Worm (Caenorhabditis elegans) whole organism, late embryonic: ENCODE results near the gene Y66C5A.2.

Experiments
- C08G9.2 ChIP-seq: sonication (generic microtip); optimal IDR thresholded peaks from 2 replicates; lab custom pipeline; 2016; ENCODE audit warnings: mild to moderate bottlenecking, missing genetic modification characterization, moderate library complexity, missing compliant biosample characterization
- K02D7.2 ChIP-seq: sonication (generic microtip); optimal IDR thresholded peaks from 2 replicates; lab custom pipeline; 2017; ENCODE audit warnings: mild to moderate bottlenecking, missing genetic modification characterization, missing compliant biosample characterization
- K09A11.1 ChIP-seq: sonication (generic microtip); optimal IDR thresholded peaks from 2 replicates; lab custom pipeline; 2017; ENCODE audit warnings: antibody characterized with exemption, mild to moderate bottlenecking, missing genetic modification characterization, missing compliant biosample characterization; ENCODE audit not compliant: insufficient read depth
- T23F11.4 ChIP-seq: fragments of 200-800 bp; sonication (Bioruptor generic); optimal IDR thresholded peaks from 2 replicates; lab custom pipeline; 2018; ENCODE audit warnings: mild to moderate bottlenecking, missing genetic modification characterization, missing compliant biosample characterization
- Y22D7AL.16 ChIP-seq: sonication (generic microtip); optimal IDR thresholded peaks from 2 replicates; lab custom pipeline; 2016; ENCODE audit warnings: missing genetic modification characterization, missing compliant biosample characterization
- ceh-14 ChIP-seq: sonication (generic microtip); optimal IDR thresholded peaks from 2 replicates; lab custom pipeline; 2016; ENCODE audit warnings: missing genotype, missing genetic modification characterization, missing compliant biosample characterization
- ceh-19 ChIP-seq: fragments of 200-800 bp; sonication (Bioruptor generic); optimal IDR thresholded peaks from 2 replicates; lab custom pipeline; 2018; ENCODE audit warnings: mild to moderate bottlenecking, missing genetic modification characterization, missing compliant biosample characterization
- ceh-2 ChIP-seq: sonication (generic microtip); optimal IDR thresholded peaks from 2 replicates; lab custom pipeline; 2016; ENCODE audit warnings: missing genotype, missing genetic modification characterization, missing compliant biosample characterization
- ceh-22 ChIP-seq: sonication (generic microtip); optimal IDR thresholded peaks from 2 replicates; lab custom pipeline; 2017; ENCODE audit warnings: missing biosample characterization, missing genetic modification characterization
- ceh-24 ChIP-seq: sonication (generic microtip); optimal IDR thresholded peaks from 2 replicates; lab custom pipeline; 2016; ENCODE audit warnings: mild to moderate bottlenecking, missing genetic modification characterization, missing compliant biosample characterization
- ceh-30 ChIP-seq: fragments of 150-350 bp; optimal IDR thresholded peaks from 2 replicates; lab custom pipeline; 2014; ENCODE audit warnings: missing biosample characterization, missing genetic modification characterization
- ceh-34 ChIP-seq: sonication (generic microtip); optimal IDR thresholded peaks from 2 replicates; lab custom pipeline; 2016; ENCODE audit warnings: mild to moderate bottlenecking, missing genetic modification characterization, missing compliant biosample characterization
- ceh-45 ChIP-seq: fragments of 200-800 bp; sonication (Bioruptor generic); IDR thresholded peaks from 2 replicates; pipeline ENCODE4 v1.3.6; 2022; ENCODE audit warnings: missing genetic modification reagents, missing genetic modification characterization, missing compliant biosample characterization
- ceh-6 ChIP-seq: fragments of 200-800 bp; sonication (Bioruptor generic); optimal IDR thresholded peaks from 2 replicates; lab custom pipeline; 2018; ENCODE audit warnings: mild to moderate bottlenecking, missing genetic modification characterization, missing compliant biosample characterization
- ceh-9 ChIP-seq: sonication (generic microtip); optimal IDR thresholded peaks from 2 replicates; lab custom pipeline; 2016; ENCODE audit warnings: mild to moderate bottlenecking, missing genetic modification characterization, inconsistent platforms, missing compliant biosample characterization
- che-1 ChIP-seq: sonication (generic microtip); optimal IDR thresholded peaks from 2 replicates; lab custom pipeline; 2016; ENCODE audit warnings: mild to moderate bottlenecking, missing genetic modification characterization, missing compliant biosample characterization
- dmd-4 ChIP-seq: sonication (generic microtip); optimal IDR thresholded peaks from 2 replicates; lab custom pipeline; 2016; ENCODE audit warnings: borderline replicate concordance, missing genetic modification characterization, missing compliant biosample characterization
- dve-1 ChIP-seq: sonication (generic microtip); optimal IDR thresholded peaks from 2 replicates; lab custom pipeline; 2017; ENCODE audit warnings: antibody characterized with exemption, mild to moderate bottlenecking, missing genetic modification characterization, missing compliant biosample characterization
- eyg-1 ChIP-seq: sonication (generic microtip); optimal IDR thresholded peaks from 2 replicates; lab custom pipeline; 2016; ENCODE audit warnings: missing genotype, missing genetic modification characterization, missing compliant biosample characterization
- fax-1 ChIP-seq: sonication (generic microtip); optimal IDR thresholded peaks from 2 replicates; lab custom pipeline; 2016; ENCODE audit warnings: missing genotype, missing genetic modification characterization, missing compliant biosample characterization
- fkh-10 ChIP-seq: fragments of 150-350 bp; optimal IDR thresholded peaks from 2 replicates; lab custom pipeline; 2014; ENCODE audit warnings: missing biosample characterization, missing genetic modification reagents, missing genetic modification characterization
- gmeb-2 ChIP-seq: sonication (generic microtip); optimal IDR thresholded peaks from 2 replicates; lab custom pipeline; 2016; ENCODE audit warnings: missing genetic modification characterization, inconsistent platforms, missing compliant biosample characterization
- hlh-13 ChIP-seq: fragments of 200-800 bp; sonication (Bioruptor generic); optimal IDR thresholded peaks from 2 replicates; lab custom pipeline; 2018; ENCODE audit warnings: mild to moderate bottlenecking, missing genetic modification characterization, missing compliant biosample characterization
- hlh-15 ChIP-seq: sonication (generic microtip); optimal IDR thresholded peaks from 2 replicates; lab custom pipeline; 2016; ENCODE audit warnings: missing genetic modification characterization, missing compliant biosample characterization
- hlh-6 ChIP-seq: sonication (generic microtip); optimal IDR thresholded peaks from 2 replicates; lab custom pipeline; 2016; ENCODE audit warnings: missing genotype, missing genetic modification characterization, missing compliant biosample characterization
- lin-11 ChIP-seq: fragments of 200-800 bp; sonication (Bioruptor generic); optimal IDR thresholded peaks from 2 replicates; lab custom pipeline; 2018; ENCODE audit warnings: mild to moderate bottlenecking, missing genetic modification characterization, missing compliant biosample characterization
- madf-2 ChIP-seq: sonication (generic microtip); optimal IDR thresholded peaks from 2 replicates; lab custom pipeline; 2017; ENCODE audit warnings: missing genetic modification characterization, missing compliant biosample characterization
- nfya-1 ChIP-seq: sonication (generic microtip); optimal IDR thresholded peaks from 2 replicates; lab custom pipeline; 2017; ENCODE audit warnings: missing genetic modification characterization, mild to moderate bottlenecking, missing compliant biosample characterization, antibody characterized with exemption, moderate library complexity
- nhr-11 ChIP-seq: fragments of 150-350 bp; optimal IDR thresholded peaks from 2 replicates; lab custom pipeline; 2014; ENCODE audit warnings: missing biosample characterization, missing genetic modification characterization
- nhr-232 ChIP-seq: sonication (generic microtip); optimal IDR thresholded peaks from 2 replicates; lab custom pipeline; 2016; ENCODE audit warnings: missing genetic modification characterization, missing compliant biosample characterization
- npax-4 ChIP-seq: sonication (generic microtip); optimal IDR thresholded peaks from 2 replicates; lab custom pipeline; 2016; ENCODE audit warnings: missing genetic modification characterization, missing compliant biosample characterization
- odd-2 ChIP-seq: sonication (generic microtip); optimal IDR thresholded peaks from 2 replicates; lab custom pipeline; 2017; ENCODE audit warnings: antibody characterized with exemption, mild to moderate bottlenecking, missing genetic modification characterization, missing compliant biosample characterization
- pag-3 ChIP-seq: sonication (generic microtip); optimal IDR thresholded peaks from 2 replicates; lab custom pipeline; 2016; ENCODE audit warnings: missing compliant biosample characterization, missing genetic modification characterization, borderline replicate concordance
- pat-9 ChIP-seq: fragments of 200-800 bp; sonication (Bioruptor generic); optimal IDR thresholded peaks from 2 replicates; lab custom pipeline; 2018; ENCODE audit warnings: mild to moderate bottlenecking, missing genetic modification characterization, moderate library complexity, missing compliant biosample characterization
- pha-2 ChIP-seq: sonication (generic microtip); optimal IDR thresholded peaks from 2 replicates; lab custom pipeline; 2017; ENCODE audit warnings: mild to moderate bottlenecking, missing genetic modification characterization, missing compliant biosample characterization
- pha-4 ChIP-seq: fragments of 150-350 bp; optimal IDR thresholded peaks from 2 replicates; lab custom pipeline; 2018; ENCODE audit warnings: missing biosample characterization, missing genetic modification reagents, missing genetic modification characterization
- pqm-1 ChIP-seq: sonication (generic microtip); optimal IDR thresholded peaks from 2 replicates; lab custom pipeline; 2016; ENCODE audit warnings: missing genetic modification characterization, missing compliant biosample characterization
- pros-1 ChIP-seq: fragments of 150-350 bp; optimal IDR thresholded peaks from 2 replicates; lab custom pipeline; 2014; ENCODE audit warnings: missing biosample characterization, missing genetic modification reagents, missing genetic modification characterization
- rnt-1 ChIP-seq: sonication (generic microtip); optimal IDR thresholded peaks from 2 replicates; lab custom pipeline; 2016; ENCODE audit warnings: missing genetic modification characterization, missing compliant biosample characterization
- sdc-2 ChIP-seq: sonication (generic microtip); optimal IDR thresholded peaks from 2 replicates; lab custom pipeline; 2016; ENCODE audit warnings: missing genotype, missing genetic modification characterization, missing compliant biosample characterization
- sox-2 ChIP-seq: fragments of 200-800 bp; sonication (Bioruptor generic); IDR thresholded peaks from 2 replicates; pipeline ENCODE4 v1.3.6; 2022; ENCODE audit warnings: missing genetic modification reagents, missing genetic modification characterization, missing compliant biosample characterization
- sox-4 ChIP-seq: sonication (generic microtip); optimal IDR thresholded peaks from 2 replicates; lab custom pipeline; 2017; ENCODE audit warnings: mild to moderate bottlenecking, missing genetic modification characterization, inconsistent platforms, missing compliant biosample characterization
- tbx-2 ChIP-seq: sonication (generic microtip); optimal IDR thresholded peaks from 2 replicates; lab custom pipeline; 2016; ENCODE audit warnings: missing genetic modification characterization, missing compliant biosample characterization
- ttx-3 ChIP-seq: sonication (generic microtip); optimal IDR thresholded peaks from 2 replicates; lab custom pipeline; 2016; ENCODE audit warnings: missing genetic modification reagents, missing genetic modification characterization, missing compliant biosample characterization
- unc-3 ChIP-seq, 2 experiments: fragments of 200-800 bp in 1 of 2; sonication (Bioruptor generic) in 1 of 2; sonication (generic microtip) in 1 of 2; conservative IDR thresholded peaks in 1 of 2; optimal IDR thresholded peaks in 1 of 2; 2 replicates each; pipeline versions ENCODE4 v1.3.6 to Lab custom; 2016 to 2022; ENCODE audit warnings: missing compliant biosample characterization in 2 of 2, missing genetic modification characterization in 2 of 2, missing genetic modification reagents in 1 of 2
- unc-42 ChIP-seq: sonication (generic microtip); optimal IDR thresholded peaks from 2 replicates; lab custom pipeline; 2016; ENCODE audit warnings: missing genotype, missing genetic modification characterization, missing compliant biosample characterization
- ztf-16 ChIP-seq: sonication (generic microtip); optimal IDR thresholded peaks from 2 replicates; lab custom pipeline; 2017; ENCODE audit warnings: missing genetic modification characterization, missing compliant biosample characterization

Y66C5A.2 gene

ce11 chrX:14484827-14485226 lies 24.3 kb downstream of the Y66C5A.2 start, which contains the start of gene M163.8:
Gene M163.8, plus strand, starts transcription at chrX:14485127.
- TF ChIP-seq Y22D7AL.16 (tag; lab: Kevin White, UChicago) (no peak), T23F11.4 (no peak), gmeb-2 (tag; lab: Kevin White, UChicago) (no peak), tbx-2 (tag; lab: Kevin White, UChicago) (no peak), pha-4 (tag; lab: Kevin White, UChicago) (no peak), nfya-1 (tag; lab: Kevin White, UChicago) (no peak), K09A11.1 (tag; lab: Kevin White, UChicago) (no peak), ceh-24 (no peak), che-1 (tag; lab: Kevin White, UChicago) (no peak), dve-1 (tag; lab: Kevin White, UChicago) (no peak), pat-9 (tag; lab: Kevin White, UChicago) (no peak), ceh-34 (tag; lab: Kevin White, UChicago) (no peak), pros-1 (no peak), pag-3 (no peak), nhr-11 (no peak), hlh-13 (GFP tag; lab: Kevin White, UChicago) (no peak), sox-2 (GFP tag; lab: Robert Waterston, UW) (no peak), C08G9.2 (tag; lab: Kevin White, UChicago) (no peak), ceh-6 (GFP tag; lab: Kevin White, UChicago) (no peak), hlh-6 (tag; lab: Kevin White, UChicago) (no peak)
- TF ChIP-seq, all 69 proteins: peak for 0

- TF ChIP-seq hlh-13 (GFP tag; lab: Kevin White, UChicago) (no peak), npax-4 (tag; lab: Kevin White, UChicago) (no peak), pha-4 (tag; lab: Kevin White, UChicago) (no peak), fkh-10 (no peak), ttx-3 (no peak), unc-42 (tag; lab: Kevin White, UChicago) (no peak), K02D7.2 (tag; lab: Kevin White, UChicago) (no peak), pros-1 (no peak), ceh-30 (tag; lab: Kevin White, UChicago) (no peak), pag-3 (no peak), nhr-11 (no peak), nfya-1 (tag; lab: Kevin White, UChicago) (peak; percentile 28), hlh-6 (tag; lab: Kevin White, UChicago) (no peak), ceh-45 (GFP tag; lab: Robert Waterston, UW) (no peak), ceh-22 (tag; lab: Kevin White, UChicago) (no peak), ceh-19 (GFP tag; lab: Kevin White, UChicago) (no peak), C08G9.2 (tag; lab: Kevin White, UChicago) (no peak), Y22D7AL.16 (tag; lab: Kevin White, UChicago) (no peak), K09A11.1 (tag; lab: Kevin White, UChicago) (no peak), T23F11.4 (no peak), madf-2 (tag; lab: Kevin White, UChicago) (no peak), hlh-15 (tag; lab: Kevin White, UChicago) (no peak), ceh-34 (tag; lab: Kevin White, UChicago) (no peak), odd-2 (tag; lab: Kevin White, UChicago) (no peak), ceh-24 (no peak), eyg-1 (no peak), fax-1 (tag; lab: Kevin White, UChicago) (no peak), ztf-16 (tag; lab: Kevin White, UChicago) (peak; percentile 11), sdc-2 (tag; lab: Kevin White, UChicago) (peak; percentile 61), pat-9 (tag; lab: Kevin White, UChicago) (no peak), ceh-14 (tag; lab: Kevin White, UChicago) (no peak), dmd-4 (tag; lab: Kevin White, UChicago) (no peak), sox-2 (GFP tag; lab: Robert Waterston, UW) (0 out of 2 replicates have a peak, but pooled peaks have one; percentile 7), unc-3 (GFP tag; conservative IDR thresholded peaks at IDR 0.05; lab: Robert Waterston, UW) (no peak), unc-3 (tag; optimal IDR thresholded peaks at IDR 0.05; lab: Kevin White, UChicago) (no peak), ceh-2 (tag; lab: Kevin White, UChicago) (no peak), ceh-9 (no peak), nhr-232 (tag; lab: Kevin White, UChicago) (no peak), ceh-6 (GFP tag; lab: Kevin White, UChicago) (no peak), sox-4 (no peak), pqm-1 (no peak), lin-11 (tag; lab: Kevin White, UChicago) (no peak), pha-2 (no peak), rnt-1 (tag; lab: Kevin White, UChicago) (no peak)
These were observed 26.0 kb downstream of the Y66C5A.2 start for ce11 chrX:14486503-14486902.
